Worm (Caenorhabditis elegans) whole organism, L4 larva: ENCODE data around the gene cyn-1.

Experiments
- R02D3.7 ChIP-seq: fragments of 150-350 bp; sonication (generic microtip); optimal IDR thresholded peaks from 3 replicates; lab custom pipeline; 2014; ENCODE audit warnings: missing biosample characterization, missing genetic modification characterization
- Y105C5A.15 ChIP-seq: fragments of 200-800 bp; sonication (Bioruptor generic); IDR thresholded peaks from 2 replicates; pipeline ENCODE4 v1.3.6; 2022; ENCODE audit warnings: missing genetic modification characterization, missing compliant biosample characterization
- Y75B8A.6 ChIP-seq: fragments of 200-800 bp; sonication (Bioruptor generic); IDR thresholded peaks from 2 replicates; pipeline ENCODE4 v1.3.6; 2022; ENCODE audit warnings: missing genetic modification reagents, missing genetic modification characterization, missing compliant biosample characterization
- nhr-28 ChIP-seq: fragments of 150-350 bp; optimal IDR thresholded peaks from 2 replicates; lab custom pipeline; 2014; ENCODE audit warnings: missing biosample characterization, missing genetic modification characterization
- spr-1 ChIP-seq: sonication (generic microtip); optimal IDR thresholded peaks from 2 replicates; lab custom pipeline; 2016; ENCODE audit warnings: mild to moderate bottlenecking, missing genetic modification characterization, missing compliant biosample characterization

DNA sequence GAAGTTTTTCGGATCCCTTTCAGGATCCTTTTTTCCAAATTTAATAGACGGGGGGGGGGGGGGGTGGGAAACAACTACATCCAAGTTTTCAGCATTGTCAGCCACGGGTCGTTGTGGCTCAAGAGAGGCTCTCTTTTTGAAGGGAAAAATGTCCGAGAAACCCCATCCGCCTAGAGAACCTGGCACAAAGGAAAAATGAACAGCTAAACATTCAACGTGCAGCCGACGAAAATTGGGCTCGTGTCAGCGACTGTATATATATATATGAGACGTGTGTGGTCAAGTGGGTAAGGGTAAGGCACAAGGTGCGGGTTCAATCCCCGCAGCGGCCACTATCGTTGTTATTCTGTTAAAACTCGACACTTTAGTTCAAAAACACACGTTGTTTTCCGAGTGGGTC, 2.7 kb downstream of the cyn-1 start, which contains the start of gene Y49A3A.4:
- TF ChIP-seq nhr-28 (tag; lab: Kevin White, UChicago) (no peak), spr-1 (tag; lab: Kevin White, UChicago) (no peak), R02D3.7 (tag; lab: Kevin White, UChicago) (no peak), Y105C5A.15 (GFP tag; lab: Robert Waterston, UW) (no peak), Y75B8A.6 (GFP tag; lab: Robert Waterston, UW) (no peak)
